Worm (Caenorhabditis elegans) whole organism, L2 larva: ENCODE data around the gene Y54E2A.4.

Experiments
- C34F6.9 ChIP-seq: fragments of 150-350 bp; optimal IDR thresholded peaks from 2 replicates; lab custom pipeline; 2014; ENCODE audit warnings: missing biosample characterization, missing genetic modification characterization
- F13H6.1 ChIP-seq: sonication (generic microtip); optimal IDR thresholded peaks from 2 replicates; lab custom pipeline; 2016; ENCODE audit warnings: missing genetic modification characterization, missing compliant biosample characterization
- R02D3.7 ChIP-seq: fragments of 150-350 bp; optimal IDR thresholded peaks from 2 replicates; lab custom pipeline; 2014; ENCODE audit warnings: missing biosample characterization, missing genetic modification characterization
- ZK546.5 ChIP-seq: sonication (generic microtip); optimal IDR thresholded peaks from 2 replicates; lab custom pipeline; 2017; ENCODE audit warnings: missing biosample characterization, missing genetic modification characterization
- alr-1 ChIP-seq: fragments of 150-350 bp; optimal IDR thresholded peaks from 2 replicates; lab custom pipeline; 2014; ENCODE audit warnings: missing biosample characterization, missing genetic modification characterization
- ama-1 ChIP-seq: fragments of 150-350 bp; optimal IDR thresholded peaks from 2 replicates; lab custom pipeline; 2018; ENCODE audit warnings: inconsistent platforms
- ceh-16 ChIP-seq: fragments of 150-350 bp; optimal IDR thresholded peaks from 2 replicates; lab custom pipeline; 2014; ENCODE audit warnings: missing biosample characterization, missing genetic modification characterization
- ceh-82 ChIP-seq: fragments of 150-350 bp; optimal IDR thresholded peaks from 2 replicates; lab custom pipeline; 2014; ENCODE audit warnings: missing biosample characterization, missing genetic modification characterization
- crh-2 ChIP-seq: sonication (generic microtip); optimal IDR thresholded peaks from 2 replicates; lab custom pipeline; 2017; ENCODE audit warnings: missing biosample characterization, missing genetic modification characterization
- dmd-4 ChIP-seq: sonication (generic microtip); optimal IDR thresholded peaks from 2 replicates; lab custom pipeline; 2017; ENCODE audit warnings: missing biosample characterization, missing genetic modification characterization
- egl-27 ChIP-seq: sonication (generic microtip); optimal IDR thresholded peaks from 3 replicates; lab custom pipeline; 2017; ENCODE audit warnings: missing biosample characterization, missing genetic modification reagents, missing genetic modification characterization
- elt-1 ChIP-seq: fragments of 150-350 bp; optimal IDR thresholded peaks from 2 replicates; lab custom pipeline; 2014; ENCODE audit warnings: missing biosample characterization, missing genetic modification characterization
- elt-3 ChIP-seq: sonication (generic microtip); optimal IDR thresholded peaks from 2 replicates; lab custom pipeline; 2017; ENCODE audit warnings: missing biosample characterization, missing genetic modification characterization
- fos-1 ChIP-seq: fragments of 150-350 bp; optimal IDR thresholded peaks from 2 replicates; lab custom pipeline; 2014; ENCODE audit warnings: missing biosample characterization, missing genetic modification characterization
- gmeb-1 ChIP-seq: fragments of 150-350 bp; optimal IDR thresholded peaks from 2 replicates; lab custom pipeline; 2014; ENCODE audit warnings: missing biosample characterization, missing genetic modification characterization
- lin-13 ChIP-seq: fragments of 150-350 bp; optimal IDR thresholded peaks from 2 replicates; lab custom pipeline; 2014; ENCODE audit warnings: missing biosample characterization, missing genetic modification reagents, missing genetic modification characterization
- lin-39 ChIP-seq: fragments of 150-350 bp; optimal IDR thresholded peaks from 2 replicates; lab custom pipeline; 2014; ENCODE audit warnings: missing biosample characterization, missing genetic modification reagents, missing genetic modification characterization
- lsy-2 ChIP-seq, 2 experiments: fragments of 150-350 bp in 1 of 2; sonication (generic microtip) in 1 of 2; optimal IDR thresholded peaks; 2 replicates each; lab custom pipeline; 2014 to 2017; ENCODE audit warnings: missing biosample characterization in 2 of 2, missing genetic modification characterization in 2 of 2
- mab-5 ChIP-seq: fragments of 150-350 bp; optimal IDR thresholded peaks from 2 replicates; lab custom pipeline; 2014; ENCODE audit warnings: missing biosample characterization, missing genetic modification characterization
- mbf-1 ChIP-seq: sonication (generic microtip); optimal IDR thresholded peaks from 2 replicates; lab custom pipeline; 2017; ENCODE audit warnings: missing biosample characterization, missing genetic modification characterization
- mdl-1 ChIP-seq, 2 experiments: fragments of 150-350 bp in 1 of 2; sonication (generic microtip) in 1 of 2; optimal IDR thresholded peaks; 2 replicates each; lab custom pipeline; 2017; ENCODE audit warnings: missing biosample characterization in 2 of 2, missing genetic modification characterization in 2 of 2
- nhr-10 ChIP-seq: sonication (generic microtip); optimal IDR thresholded peaks from 2 replicates; lab custom pipeline; 2017; ENCODE audit warnings: missing biosample characterization, missing genetic modification characterization
- nhr-11 ChIP-seq: fragments of 150-350 bp; optimal IDR thresholded peaks from 2 replicates; lab custom pipeline; 2014; ENCODE audit warnings: missing biosample characterization, missing genetic modification characterization
- nhr-12 ChIP-seq: fragments of 150-350 bp; optimal IDR thresholded peaks from 2 replicates; lab custom pipeline; 2014; ENCODE audit warnings: missing biosample characterization, missing genetic modification characterization
- nhr-129 ChIP-seq: fragments of 150-350 bp; optimal IDR thresholded peaks from 2 replicates; lab custom pipeline; 2014; ENCODE audit warnings: missing biosample characterization, missing genetic modification characterization
- nhr-23 ChIP-seq: fragments of 150-350 bp; optimal IDR thresholded peaks from 2 replicates; lab custom pipeline; 2014; ENCODE audit warnings: missing biosample characterization, missing genetic modification reagents, missing genetic modification characterization
- nhr-237 ChIP-seq: fragments of 150-350 bp; optimal IDR thresholded peaks from 2 replicates; lab custom pipeline; 2014; ENCODE audit warnings: missing biosample characterization, missing genetic modification characterization
- nhr-77 ChIP-seq: fragments of 150-350 bp; optimal IDR thresholded peaks from 2 replicates; lab custom pipeline; 2014; ENCODE audit warnings: missing biosample characterization, missing genetic modification characterization
- sem-4 ChIP-seq: fragments of 150-350 bp; optimal IDR thresholded peaks from 2 replicates; lab custom pipeline; 2014; ENCODE audit warnings: missing biosample characterization, missing genetic modification reagents, missing genetic modification characterization
- skn-1 ChIP-seq: sonication (generic microtip); optimal IDR thresholded peaks from 2 replicates; lab custom pipeline; 2017; ENCODE audit warnings: missing biosample characterization, missing genetic modification characterization
- sma-3 ChIP-seq: sonication (generic microtip); optimal IDR thresholded peaks from 2 replicates; lab custom pipeline; 2016; ENCODE audit warnings: missing genetic modification reagents, missing genetic modification characterization, missing compliant biosample characterization
- snpc-4 ChIP-seq: fragments of 150-350 bp; optimal IDR thresholded peaks from 2 replicates; lab custom pipeline; 2014; ENCODE audit warnings: missing biosample characterization, missing genetic modification characterization
- unc-55 ChIP-seq: fragments of 150-350 bp; sonication (generic microtip); optimal IDR thresholded peaks from 3 replicates; lab custom pipeline; 2014; ENCODE audit warnings: missing biosample characterization, missing genetic modification reagents, missing genetic modification characterization
- unc-62 ChIP-seq: fragments of 150-350 bp; optimal IDR thresholded peaks from 2 replicates; lab custom pipeline; 2014; ENCODE audit warnings: missing biosample characterization, missing genetic modification reagents, missing genetic modification characterization
- ztf-1 ChIP-seq: fragments of 200-800 bp; sonication (Bioruptor generic); conservative IDR thresholded peaks from 2 replicates; pipeline ENCODE4 v1.3.6; 2022; ENCODE audit warnings: missing genetic modification characterization, missing compliant biosample characterization
- ztf-4 ChIP-seq: fragments of 150-350 bp; optimal IDR thresholded peaks from 2 replicates; lab custom pipeline; 2014; ENCODE audit warnings: missing biosample characterization, missing genetic modification characterization

Y54E2A.4 gene

ce11 chrII:14768804-14769203 is 14.4 kb downstream of the Y54E2A.4 start:
- TF ChIP-seq nhr-23 (tag; lab: Kevin White, UChicago) (no peak), R02D3.7 (tag; lab: Kevin White, UChicago) (no peak), nhr-12 (tag; lab: Kevin White, UChicago) (no peak), crh-2 (tag; lab: Kevin White, UChicago) (no peak), unc-55 (GFP tag; lab: Kevin White, UChicago) (no peak), ztf-4 (no peak), mdl-1 (tag; optimal IDR thresholded peaks at IDR 0.05; lab: Kevin White, UChicago) (no peak), lsy-2 (tag; optimal IDR thresholded peaks at IDR 0.05; lab: Kevin White, UChicago) (no peak), lin-39 (tag; lab: Kevin White, UChicago) (no peak), sma-3 (GFP tag; lab: Kevin White, UChicago) (no peak), nhr-10 (tag; lab: Kevin White, UChicago) (no peak), skn-1 (tag; lab: Kevin White, UChicago) (no peak), snpc-4 (tag; lab: Kevin White, UChicago) (no peak)

DNA sequence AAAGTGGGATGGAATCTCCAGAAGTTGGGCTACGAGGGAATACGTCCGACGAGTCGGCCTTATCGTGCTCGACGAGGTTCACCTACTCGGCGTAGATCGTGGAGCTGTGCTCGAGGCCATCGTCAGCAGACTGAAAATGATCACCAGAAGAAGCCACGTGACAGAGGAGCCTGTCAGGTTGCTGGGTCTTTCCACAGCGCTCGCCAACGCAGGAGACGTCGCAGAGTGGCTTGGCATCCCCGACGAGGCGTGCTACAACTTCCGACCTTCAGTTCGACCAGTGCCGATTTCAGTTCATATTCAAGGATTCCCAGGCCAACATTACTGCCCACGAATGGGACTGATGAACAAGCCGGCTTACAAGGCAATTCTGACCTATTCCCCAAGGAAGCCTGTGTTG is 16.7 kb downstream of the Y54E2A.4 start:
- TF ChIP-seq unc-62 (no peak), lin-13 (GFP tag; lab: Kevin White, UChicago) (no peak), nhr-23 (tag; lab: Kevin White, UChicago) (no peak), nhr-129 (tag; lab: Kevin White, UChicago) (no peak), mdl-1 (tag; optimal IDR thresholded peaks at IDR 0.05; lab: Kevin White, UChicago) (no peak), dmd-4 (tag; lab: Kevin White, UChicago) (no peak), ZK546.5 (tag; lab: Kevin White, UChicago) (no peak), nhr-77 (tag; lab: Kevin White, UChicago) (no peak), C34F6.9 (no peak), nhr-237 (tag; lab: Kevin White, UChicago) (no peak), alr-1 (tag; lab: Kevin White, UChicago) (no peak), unc-55 (GFP tag; lab: Kevin White, UChicago) (no peak), egl-27 (tag; lab: Kevin White, UChicago) (no peak), nhr-11 (tag; lab: Kevin White, UChicago) (no peak), ztf-4 (no peak), nhr-10 (tag; lab: Kevin White, UChicago) (no peak), gmeb-1 (tag; lab: Kevin White, UChicago) (no peak), mbf-1 (tag; lab: Kevin White, UChicago) (no peak), snpc-4 (tag; lab: Kevin White, UChicago) (no peak), ceh-16 (tag; lab: Kevin White, UChicago) (no peak)

DNA sequence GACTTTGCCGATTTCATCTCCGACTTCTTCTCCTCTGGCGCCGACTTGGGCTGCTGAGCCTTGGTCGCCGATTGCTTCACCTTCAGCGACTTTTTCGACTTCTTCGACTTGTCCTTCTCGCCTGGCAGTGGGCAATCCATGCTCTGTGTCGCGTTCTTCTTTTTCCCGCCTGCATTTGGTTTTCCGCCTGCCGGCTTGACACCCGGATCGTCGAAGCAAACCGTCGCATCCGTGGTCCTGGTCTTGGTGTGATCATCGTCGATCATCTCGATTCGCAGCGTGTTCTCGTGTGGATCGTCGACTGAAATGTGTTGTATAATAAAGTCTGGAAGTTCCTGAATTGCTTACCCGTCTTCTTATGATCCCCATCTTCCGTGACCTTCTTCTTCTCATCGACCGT is 17.7 kb downstream of the Y54E2A.4 start:
- TF ChIP-seq R02D3.7 (tag; lab: Kevin White, UChicago) (no peak), ceh-82 (tag; lab: Kevin White, UChicago) (no peak), egl-27 (tag; lab: Kevin White, UChicago) (no peak), elt-1 (no peak), nhr-237 (tag; lab: Kevin White, UChicago) (no peak), nhr-10 (tag; lab: Kevin White, UChicago) (no peak), nhr-129 (tag; lab: Kevin White, UChicago) (no peak)
- TF ChIP-seq, all 48 proteins: peak for 0

ce11 chrII:14772956-14773788 is 18.8 kb downstream of the Y54E2A.4 start, which contains the start of gene Y54E2A.7:
Y54E2A.7 (minus strand) TSS chrII:14773006.
- no peak for TF ChIP-seq ama-1 (lab: Kevin White, UChicago)
- no peak for TF ChIP-seq gmeb-1 (tag; lab: Kevin White, UChicago)
- no peak for TF ChIP-seq nhr-10 (tag; lab: Kevin White, UChicago)
- TF ChIP-seq unc-55 (GFP tag; lab: Kevin White, UChicago): no peak
- TF ChIP-seq, all 48 proteins: peak for 0

DNA sequence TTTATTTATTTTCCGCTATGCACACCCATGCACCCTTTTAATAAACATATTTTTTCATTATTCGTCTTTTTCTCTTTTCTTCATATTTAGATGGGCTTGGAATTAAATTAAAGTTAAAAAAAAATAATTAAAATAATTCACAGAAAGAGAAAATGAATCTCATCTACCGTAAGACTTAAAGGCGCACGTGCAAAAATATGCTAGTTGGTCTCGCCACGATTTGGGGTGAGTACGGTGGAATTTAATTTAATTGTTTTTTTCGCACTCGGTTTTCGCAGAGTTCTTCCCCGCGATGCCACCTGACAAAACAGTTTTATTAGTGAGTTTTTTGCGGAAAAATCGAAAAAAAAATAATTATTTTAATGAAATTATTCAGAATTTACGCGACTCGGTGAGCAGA is 23.7 kb downstream of the Y54E2A.4 start, which contains the start of gene Y54E2A.8:
Gene Y54E2A.8, plus strand, starts transcription at position 254 of the 400 bp plus-strand sequence.
- no peak for TF ChIP-seq mdl-1 (tag; optimal IDR thresholded peaks at IDR 0.05; lab: Kevin White, UChicago)
- no peak for TF ChIP-seq nhr-23 (tag; lab: Kevin White, UChicago)
- TF ChIP-seq sem-4 (tag; lab: Kevin White, UChicago): no peak
- no peak for TF ChIP-seq mab-5 (tag; lab: Kevin White, UChicago)
- no peak for TF ChIP-seq lin-13 (GFP tag; lab: Kevin White, UChicago)
- no peak for TF ChIP-seq ztf-1 (GFP tag; lab: Robert Waterston, UW)
- no peak for TF ChIP-seq nhr-77 (tag; lab: Kevin White, UChicago)
- TF ChIP-seq egl-27 (tag; lab: Kevin White, UChicago): no peak
- no peak for TF ChIP-seq ZK546.5 (tag; lab: Kevin White, UChicago)
- TF ChIP-seq elt-3 (tag; lab: Kevin White, UChicago): no peak
- TF ChIP-seq alr-1 (tag; lab: Kevin White, UChicago): no peak
- no peak for TF ChIP-seq fos-1 (tag; lab: Kevin White, UChicago)
- no peak for TF ChIP-seq nhr-129 (tag; lab: Kevin White, UChicago)
- no peak for TF ChIP-seq unc-55 (GFP tag; lab: Kevin White, UChicago)
- TF ChIP-seq F13H6.1: no peak
- TF ChIP-seq snpc-4 (tag; lab: Kevin White, UChicago): no peak
- no peak for TF ChIP-seq nhr-11 (tag; lab: Kevin White, UChicago)
- TF ChIP-seq gmeb-1 (tag; lab: Kevin White, UChicago): no peak
- no peak for TF ChIP-seq sma-3 (GFP tag; lab: Kevin White, UChicago)
- TF ChIP-seq R02D3.7 (tag; lab: Kevin White, UChicago): no peak
